Worm (Caenorhabditis elegans): ENCODE measurements around the gene F58E6.8.

F58E6.8 gene

ce11 chrV:9777645-9778044 is 22.0 kb upstream of the F58E6.8 start, which contains the start of gene smg-4:
smg-4 (minus strand) TSS chrV:9777745.
- TF ChIP-seq ama-1 (optimal IDR thresholded peaks at IDR 0.05), result no peak
- no peak for TF ChIP-seq ceh-22 (tag; optimal IDR thresholded peaks at IDR 0.05)
- no peak for TF ChIP-seq hlh-6 (tag; optimal IDR thresholded peaks at IDR 0.05)
- no peak for TF ChIP-seq unc-86 (tag; optimal IDR thresholded peaks at IDR 0.05)
- TF ChIP-seq ceh-18 (tag; optimal IDR thresholded peaks at IDR 0.05), result no peak
- no peak for TF ChIP-seq madf-2 (tag; optimal IDR thresholded peaks at IDR 0.05)
- TF ChIP-seq K09A11.1 (tag; optimal IDR thresholded peaks at IDR 0.05; ENCODE audit: insufficient read depth), result no peak
- no peak for TF ChIP-seq gmeb-2 (tag; optimal IDR thresholded peaks at IDR 0.05)
- TF ChIP-seq ceh-24 (tag; optimal IDR thresholded peaks at IDR 0.05), result no peak
- no peak for TF ChIP-seq sox-4 (tag; optimal IDR thresholded peaks at IDR 0.05)
- TF ChIP-seq pqm-1 (tag; optimal IDR thresholded peaks at IDR 0.05), result no peak
- TF ChIP-seq tbx-2 (tag; optimal IDR thresholded peaks at IDR 0.05), result no peak

- TF ChIP-seq ceh-30 (tag; optimal IDR thresholded peaks at IDR 0.05) (no peak), ceh-31 (tag; optimal IDR thresholded peaks at IDR 0.05) (no peak), che-1 (tag; optimal IDR thresholded peaks at IDR 0.05) (no peak), ceh-2 (tag; optimal IDR thresholded peaks at IDR 0.05) (no peak), eyg-1 (tag; optimal IDR thresholded peaks at IDR 0.05) (no peak), hlh-15 (tag; optimal IDR thresholded peaks at IDR 0.05) (no peak), odd-2 (tag; optimal IDR thresholded peaks at IDR 0.05) (no peak), tbx-7 (tag; optimal IDR thresholded peaks at IDR 0.05) (no peak), ztf-16 (tag; optimal IDR thresholded peaks at IDR 0.05) (no peak), sdc-2 (tag; optimal IDR thresholded peaks at IDR 0.05) (no peak), pros-1 (tag; optimal IDR thresholded peaks at IDR 0.05) (no peak), K02D7.2 (tag; optimal IDR thresholded peaks at IDR 0.05) (no peak)
Measured at ce11 chrV:9775734-9776133, 20.1 kb upstream of the F58E6.8 start, which contains the start of gene F46B6.12. F46B6.12 (minus strand) TSS chrV:9775834.

- TF ChIP-seq ceh-22 (tag; optimal IDR thresholded peaks at IDR 0.05), result no peak
Measured at ce11 chrV:9771970-9772369, 16.3 kb upstream of the F58E6.8 start, which contains the start of gene F46B6.2. F46B6.2 (plus strand) TSS chrV:9772285.

ce11 chrV:9771311-9771710 is 15.7 kb upstream of the F58E6.8 start:
- TF ChIP-seq K02D7.2 (tag; optimal IDR thresholded peaks at IDR 0.05) (no peak), sdc-2 (tag; optimal IDR thresholded peaks at IDR 0.05) (no peak), gmeb-2 (tag; optimal IDR thresholded peaks at IDR 0.05) (no peak), ceh-31 (tag; optimal IDR thresholded peaks at IDR 0.05) (no peak), ceh-19 (GFP tag; optimal IDR thresholded peaks at IDR 0.05) (no peak), fax-1 (tag; optimal IDR thresholded peaks at IDR 0.05) (no peak), ref-2 (tag; optimal IDR thresholded peaks at IDR 0.05) (no peak), pros-1 (tag; optimal IDR thresholded peaks at IDR 0.05) (no peak), nfya-1 (tag; optimal IDR thresholded peaks at IDR 0.05) (no peak), eyg-1 (tag; optimal IDR thresholded peaks at IDR 0.05) (no peak), Y22D7AL.16 (tag; optimal IDR thresholded peaks at IDR 0.05) (no peak), ceh-6 (GFP tag; optimal IDR thresholded peaks at IDR 0.05) (no peak), unc-42 (tag; optimal IDR thresholded peaks at IDR 0.05) (no peak), ceh-2 (tag; optimal IDR thresholded peaks at IDR 0.05) (no peak)

ce11 chrV:9768828-9769778 is 13.5 kb upstream of the F58E6.8 start, which contains the start of gene unc-42:
unc-42 (minus strand) TSS chrV:9769391.
- TF ChIP-seq nfya-1 (tag; optimal IDR thresholded peaks at IDR 0.05) (peak; percentile 33), ceh-31 (tag; optimal IDR thresholded peaks at IDR 0.05) (peak; percentile 69), tbx-2 (tag; optimal IDR thresholded peaks at IDR 0.05) (no peak), ceh-34 (tag; optimal IDR thresholded peaks at IDR 0.05) (no peak)

Measured in whole organism, late embryonic.